Worm (Caenorhabditis elegans): ENCODE measurements around the gene F09C6.16.

DNA sequence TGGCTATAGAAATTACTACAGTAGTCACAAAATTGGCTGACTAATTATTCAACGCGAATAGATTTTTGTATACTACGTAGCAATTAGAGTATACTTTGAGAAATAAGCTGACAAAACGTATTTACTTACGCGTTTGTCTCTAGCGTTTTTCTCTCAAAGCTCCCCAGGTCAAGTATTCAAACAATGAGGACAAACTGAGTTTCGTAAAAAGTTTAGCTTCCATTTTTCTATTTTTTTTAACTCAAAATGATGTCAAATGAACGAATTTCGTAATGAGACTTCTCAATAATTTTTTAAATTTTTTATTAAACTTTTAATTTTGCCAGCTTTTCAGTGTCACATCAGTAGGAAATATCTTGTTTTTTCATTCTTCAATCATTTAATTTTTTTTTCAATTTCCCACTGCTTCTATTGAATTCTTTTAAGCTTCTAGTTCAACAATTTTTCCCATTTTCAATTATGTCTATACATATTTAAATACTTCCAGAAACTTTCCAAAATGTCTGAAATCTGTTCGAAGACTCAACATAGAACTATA is 20.9 kb downstream of the F09C6.16 start, which contains the start of the genes ifas-2 and fbxa-44:
- TF ChIP-seq ref-1 (GFP tag; conservative IDR thresholded peaks at IDR 0.05) (no peak), cog-1 (tag; optimal IDR thresholded peaks at IDR 0.05) (no peak), ztf-29 (GFP tag; IDR thresholded peaks at IDR 0.05) (no peak), med-1 (GFP tag; optimal IDR thresholded peaks at IDR 0.05; ENCODE audit: insufficient read depth) (no peak)
